Worm (Caenorhabditis elegans): ENCODE results near the gene Y57G11C.31.

- TF ChIP-seq ref-1 (GFP tag; conservative IDR thresholded peaks at IDR 0.05) = no peak
- no peak for TF ChIP-seq cog-1 (tag; optimal IDR thresholded peaks at IDR 0.05)
- TF ChIP-seq flt-1 (GFP tag; IDR thresholded peaks at IDR 0.05) = no peak
- TF ChIP-seq ztf-29 (GFP tag; IDR thresholded peaks at IDR 0.05) = no peak
- TF ChIP-seq T22C8.4 (GFP tag; IDR thresholded peaks at IDR 0.05) = no peak
Observed at ce11 chrIV:14679060-14679459, 1.9 kb downstream of the Y57G11C.31 start.

Measured in whole organism, midembryonic.